Worm (Caenorhabditis elegans): ENCODE results near the gene suds-3.

DNA sequence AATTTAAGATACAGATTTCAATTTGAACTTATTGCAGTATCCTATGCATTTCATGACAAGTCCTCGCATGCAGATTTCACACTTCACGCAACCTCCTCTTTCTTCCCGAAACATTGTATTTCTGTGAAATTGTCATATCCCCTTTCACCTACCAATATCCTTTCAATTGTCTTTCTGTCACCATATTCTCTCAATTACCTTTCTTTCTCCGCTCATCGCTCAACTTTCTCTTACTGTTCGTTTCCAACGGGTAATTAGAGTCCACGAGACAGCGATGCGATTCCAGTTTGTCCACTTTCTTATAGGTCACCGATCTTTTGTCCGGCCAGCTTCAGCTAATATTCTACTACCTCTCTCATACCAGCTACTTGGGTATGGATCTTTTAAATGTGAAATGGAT, 21.6 kb downstream of the suds-3 start, which contains the start of gene mam-5:
- TF ChIP-seq tra-4 (tag; optimal IDR thresholded peaks at IDR 0.05) = no peak
- TF ChIP-seq aly-1 (tag; optimal IDR thresholded peaks at IDR 0.05) = no peak
- no peak for TF ChIP-seq ama-1 (optimal IDR thresholded peaks at IDR 0.05)
